Fruit fly (Drosophila melanogaster): ENCODE results near the gene CG2258.

CG2258 gene

DNA sequence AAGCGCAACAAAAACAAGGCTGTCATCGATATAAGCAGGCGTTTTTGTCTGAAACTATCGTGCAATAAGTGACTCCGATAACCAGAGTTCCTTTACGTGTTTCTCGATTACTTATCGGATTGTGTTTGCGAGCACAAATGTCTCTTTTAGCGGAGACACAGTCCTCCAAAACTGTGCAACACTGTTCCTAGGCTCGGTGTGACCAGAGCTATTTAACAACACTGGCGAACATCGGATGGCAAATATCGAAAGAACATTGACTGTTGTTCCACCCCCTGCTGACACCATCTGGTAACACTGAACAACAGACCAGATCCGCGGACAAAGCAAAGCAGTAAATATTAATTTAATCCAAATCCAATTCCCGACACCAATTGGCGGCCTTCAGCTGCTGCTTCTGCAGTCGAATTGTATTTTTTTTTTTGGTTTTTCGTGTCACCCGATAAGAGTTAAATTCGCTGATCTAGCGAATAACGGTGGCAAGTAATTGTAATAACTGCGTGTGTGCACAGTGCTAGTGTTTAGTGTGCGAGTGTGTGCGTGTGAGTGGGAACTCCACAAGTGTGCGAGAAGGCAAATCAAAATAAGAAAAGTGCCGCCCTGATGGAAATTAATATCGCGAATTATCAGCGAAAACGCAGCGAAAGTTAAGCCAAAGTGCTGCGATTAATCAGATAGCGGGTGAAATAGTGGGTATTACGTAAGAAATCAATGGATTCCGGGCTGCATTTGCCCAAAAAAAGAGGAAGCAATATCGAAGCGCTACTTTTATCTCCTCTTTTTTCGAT lies 40.3 kb downstream of the CG2258 start, which contains the start of gene mys (continued):
- TF ChIP-seq MESR4 (GFP tag; optimal IDR thresholded peaks at IDR 0.05) (peak; percentile 83), CG13424 (tag; optimal IDR thresholded peaks at IDR 0.05) (peak; percentile 48), tio (GFP tag; optimal IDR thresholded peaks at IDR 0.05) (no peak), Ssrp (tag; optimal IDR thresholded peaks at IDR 0.05) (no peak), Med (GFP tag) (peak; percentile 98), CG7357 (GFP tag; IDR thresholded peaks at IDR 0.05) (no peak), slou (GFP tag; optimal IDR thresholded peaks at IDR 0.05) (peak; percentile 42), C15 (GFP tag; IDR thresholded peaks at IDR 0.05) (no peak), Mad (GFP tag; optimal IDR thresholded peaks at IDR 0.05) (peak; percentile 64), Dip2 (GFP tag; IDR thresholded peaks at IDR 0.05) (no peak), Vsx1 (GFP tag; optimal IDR thresholded peaks at IDR 0.05) (no peak), row (GFP tag; IDR thresholded peaks at IDR 0.05) (peak; percentile 63), Lpt (GFP tag; optimal IDR thresholded peaks at IDR 0.05) (no peak), CG12744 (GFP tag; optimal IDR thresholded peaks at IDR 0.05) (peak; percentile 60), Adf1 (GFP tag; IDR thresholded peaks at IDR 0.05) (peak; percentile 15; the same call in 1 of the 2 replicates), CG9727 (GFP tag; optimal IDR thresholded peaks at IDR 0.05) (peak; percentile 47), CG31224 (GFP tag; IDR thresholded peaks at IDR 0.05) (peak; percentile 24; the same call in 1 of the 2 replicates), CG6683 (GFP tag; optimal IDR thresholded peaks at IDR 0.05) (peak; percentile 34), CG18262 (tag; optimal IDR thresholded peaks at IDR 0.05) (no peak), CG9437 (GFP tag; optimal IDR thresholded peaks at IDR 0.05) (peak; percentile 99), sqz (GFP tag; optimal IDR thresholded peaks at IDR 0.05) (no peak), CG13123 (GFP tag; optimal IDR thresholded peaks at IDR 0.05) (peak; percentile 2), CG10147 (GFP tag; optimal IDR thresholded peaks at IDR 0.05) (no peak), schlank (tag; optimal IDR thresholded peaks at IDR 0.05) (no peak), CG30020 (tag; optimal IDR thresholded peaks at IDR 0.05) (peak; percentile 3), CG4707 (GFP tag; optimal IDR thresholded peaks at IDR 0.05) (no peak), jumu (GFP tag; optimal IDR thresholded peaks at IDR 0.05) (peak; percentile 84), CG33557 (GFP tag; optimal IDR thresholded peaks at IDR 0.05) (no peak), CG16813 (GFP tag; IDR thresholded peaks at IDR 0.05; ENCODE audit: partially characterized antibody) (peak; percentile 94), CG11085 (GFP tag; IDR thresholded peaks at IDR 0.05) (peak; percentile 51; the same call in 1 of the 2 replicates), sd (tag; optimal IDR thresholded peaks at IDR 0.05) (no peak), ham (GFP tag; IDR thresholded peaks at IDR 0.05) (no peak), lov (optimal IDR thresholded peaks at IDR 0.05) (no peak), lov (GFP tag; IDR thresholded peaks at IDR 0.05) (no peak), bowl (GFP tag; IDR thresholded peaks at IDR 0.05) (no peak; the same call in 1 of the 2 replicates), kay (GFP tag; optimal IDR thresholded peaks at IDR 0.05) (no peak), ato (GFP tag; IDR thresholded peaks at IDR 0.05; ENCODE audit: partially characterized antibody) (peak; percentile 90), oc (tag; optimal IDR thresholded peaks at IDR 0.05) (peak; percentile 40), CG34224 (GFP tag; IDR thresholded peaks at IDR 0.05; ENCODE audit: partially characterized antibody) (peak; percentile 95), CG12219 (GFP tag; optimal IDR thresholded peaks at IDR 0.05) (peak; percentile 34), CG13296 (GFP tag; optimal IDR thresholded peaks at IDR 0.05) (peak; percentile 48), CG8765 (GFP tag; IDR thresholded peaks at IDR 0.05) (no peak), D (optimal IDR thresholded peaks at IDR 0.05) (no peak), D (GFP tag; optimal IDR thresholded peaks at IDR 0.05) (no peak), Mes4 (GFP tag; optimal IDR thresholded peaks at IDR 0.05) (peak; percentile 43), Rfx (GFP tag; IDR thresholded peaks at IDR 0.05) (peak; percentile 90), ci (GFP tag; IDR thresholded peaks at IDR 0.05) (peak; percentile 83), CG1792 (GFP tag; optimal IDR thresholded peaks at IDR 0.05) (peak; percentile 62), CG3281 (GFP tag; optimal IDR thresholded peaks at IDR 0.05) (no peak), CG32767 (GFP tag; IDR thresholded peaks at IDR 0.05) (no peak)

All from whole organism, embryonic.